Fruit fly (Drosophila melanogaster): ENCODE measurements around the gene Cyp304a1.

Gene Cyp304a1

DNA sequence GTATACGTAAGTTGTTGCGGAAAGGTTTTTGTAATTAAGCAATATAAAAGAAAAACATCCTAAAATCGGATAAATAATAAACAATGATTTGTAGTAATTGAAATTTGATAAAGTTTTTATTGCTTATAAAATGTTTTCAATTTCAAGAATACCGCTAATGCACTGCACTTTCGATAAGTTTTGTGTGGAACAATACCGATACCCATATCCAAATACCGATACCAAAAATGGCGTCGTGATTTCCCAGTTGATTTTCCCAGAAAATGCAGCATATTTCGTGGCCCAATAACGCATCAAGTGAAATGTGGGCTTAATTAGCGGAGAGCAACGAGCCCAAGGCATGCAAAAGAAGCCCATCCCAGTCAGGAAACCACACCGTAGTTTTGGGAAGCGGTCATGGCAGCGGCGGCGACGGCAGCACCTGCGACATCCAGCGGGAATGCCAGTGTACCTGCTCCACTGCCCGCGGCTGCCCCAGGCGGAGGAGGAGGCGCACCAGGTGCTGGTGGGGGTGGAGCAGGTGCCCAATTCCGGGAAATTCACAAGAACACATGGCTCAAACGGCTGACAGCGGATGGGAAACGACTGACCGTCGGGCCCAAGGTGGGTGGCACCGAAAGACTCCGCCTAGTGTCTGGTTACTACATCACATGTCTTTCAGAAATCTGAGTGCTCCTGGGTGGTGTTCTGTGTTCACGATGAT, 22.4 kb downstream of the Cyp304a1 start, which contains the start of gene CG31342 (continued):
- TF ChIP-seq sc (optimal IDR thresholded peaks at IDR 0.05) (no peak), sc (GFP tag; optimal IDR thresholded peaks at IDR 0.05) (no peak), Poxn (GFP tag; IDR thresholded peaks at IDR 0.05) (no peak), CG9797 (GFP tag; optimal IDR thresholded peaks at IDR 0.05) (no peak), CG32772 (GFP tag; IDR thresholded peaks at IDR 0.05) (no peak), Abd-B (GFP tag; optimal IDR thresholded peaks at IDR 0.05) (no peak), maf-S (GFP tag; optimal IDR thresholded peaks at IDR 0.05) (no peak), Ravus (GFP tag; IDR thresholded peaks at IDR 0.05) (no peak), phol (tag; optimal IDR thresholded peaks at IDR 0.05) (peak; percentile 99), exex (tag; optimal IDR thresholded peaks at IDR 0.05) (no peak), danr (GFP tag; IDR thresholded peaks at IDR 0.05) (no peak), CG8944 (GFP tag; optimal IDR thresholded peaks at IDR 0.05) (no peak), unc-4 (GFP tag; IDR thresholded peaks at IDR 0.05; ENCODE audit: partially characterized antibody) (peak; percentile 71), Doc2 (GFP tag; IDR thresholded peaks at IDR 0.05) (no peak), HLHmδ (GFP tag; optimal IDR thresholded peaks at IDR 0.05) (no peak), Antp (GFP tag; optimal IDR thresholded peaks at IDR 0.05) (no peak), sna (GFP tag; IDR thresholded peaks at IDR 0.05; ENCODE audit: partially characterized antibody) (peak; percentile 61; the same call in 1 of the 2 replicates), tgo (GFP tag; IDR thresholded peaks at IDR 0.05) (no peak), Oaz (GFP tag; IDR thresholded peaks at IDR 0.05) (no peak), CG2120 (GFP tag; optimal IDR thresholded peaks at IDR 0.05) (peak; percentile 49), CG1792 (GFP tag; optimal IDR thresholded peaks at IDR 0.05) (no peak), bsh (GFP tag; optimal IDR thresholded peaks at IDR 0.05) (peak in 1 of 2 experiments; percentile 62), hbn (GFP tag; IDR thresholded peaks at IDR 0.05; ENCODE audit: partially characterized antibody) (peak; percentile 60), nau (GFP tag; optimal IDR thresholded peaks at IDR 0.05) (no peak), MBD-R2 (GFP tag; IDR thresholded peaks at IDR 0.05) (peak; percentile 50; the same call in 1 of the 2 replicates), Dp (GFP tag; optimal IDR thresholded peaks at IDR 0.05) (peak; percentile 3), D19B (GFP tag; optimal IDR thresholded peaks at IDR 0.05) (no peak), Tbp (GFP tag; optimal IDR thresholded peaks at IDR 0.05) (no peak), caup (GFP tag; optimal IDR thresholded peaks at IDR 0.05; ENCODE audit: severe bottlenecking) (no peak), oc (tag; optimal IDR thresholded peaks at IDR 0.05) (no peak), CG31441 (GFP tag; IDR thresholded peaks at IDR 0.05) (no peak), CG12155 (GFP tag; optimal IDR thresholded peaks at IDR 0.05) (no peak), YL-1 (GFP tag; optimal IDR thresholded peaks at IDR 0.05) (peak; percentile 88), h (optimal IDR thresholded peaks at IDR 0.05) (no peak), CG17359 (tag; optimal IDR thresholded peaks at IDR 0.05) (peak; percentile 55), nerfin-1 (tag; optimal IDR thresholded peaks at IDR 0.05) (peak; percentile 98), CG3726 (GFP tag; IDR thresholded peaks at IDR 0.05) (no peak), Fer1 (GFP tag; optimal IDR thresholded peaks at IDR 0.05) (peak; percentile 54), chinmo (GFP tag; IDR thresholded peaks at IDR 0.05; ENCODE audit: partially characterized antibody) (0 out of 4 replicates have a peak, but pooled peaks have one; percentile 58), CG13296 (GFP tag; optimal IDR thresholded peaks at IDR 0.05) (peak; percentile 48), CG3995 (GFP tag; optimal IDR thresholded peaks at IDR 0.05) (peak; percentile 71), NfI (GFP tag; optimal IDR thresholded peaks at IDR 0.05) (peak; percentile 19), sens-2 (GFP tag; IDR thresholded peaks at IDR 0.05) (no peak), run (tag; optimal IDR thresholded peaks at IDR 0.05) (no peak), CG8388 (GFP tag; optimal IDR thresholded peaks at IDR 0.05) (peak; percentile 53), crp (GFP tag; optimal IDR thresholded peaks at IDR 0.05) (no peak), CG10321 (GFP tag; IDR thresholded peaks at IDR 0.05) (no peak), HLH54F (GFP tag; optimal IDR thresholded peaks at IDR 0.05) (no peak), CG6791 (GFP tag; IDR thresholded peaks at IDR 0.05; ENCODE audit: partially characterized antibody) (peak; percentile 59; the same call in 2 of the 3 replicates), vfl (GFP tag; optimal IDR thresholded peaks at IDR 0.05) (no peak)
